Fruit fly (Drosophila melanogaster): ENCODE data around the gene CG32152.

Gene CG32152

DNA sequence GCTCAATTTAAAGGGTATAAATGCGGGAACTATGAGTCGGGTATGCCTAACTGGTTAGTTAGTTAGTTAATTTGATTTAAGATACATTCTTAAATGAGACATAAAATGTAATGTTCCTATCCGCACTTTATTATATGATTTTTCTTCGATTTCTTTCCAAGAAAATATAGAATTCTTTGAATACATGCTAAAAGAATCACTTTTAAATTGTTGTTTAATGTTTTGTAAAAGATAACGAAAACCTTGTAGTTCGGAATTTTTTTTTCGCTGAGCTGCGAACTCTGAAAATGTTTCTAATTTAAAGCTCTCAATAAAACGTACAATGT lies 16.2 kb upstream of the CG32152 start (continued):
- TF ChIP-seq CG5180 (GFP tag; optimal IDR thresholded peaks at IDR 0.05) (no peak), Nf-YA (GFP tag; IDR thresholded peaks at IDR 0.05) (no peak), CG31441 (GFP tag; IDR thresholded peaks at IDR 0.05) (no peak), CG12155 (GFP tag; optimal IDR thresholded peaks at IDR 0.05) (no peak), ken (GFP tag; IDR thresholded peaks at IDR 0.05) (no peak), Optix (GFP tag; IDR thresholded peaks at IDR 0.05) (no peak), CG8944 (GFP tag; optimal IDR thresholded peaks at IDR 0.05) (no peak), gce (GFP tag; IDR thresholded peaks at IDR 0.05) (no peak), CG8478 (optimal IDR thresholded peaks at IDR 0.05) (no peak), pros (GFP tag; optimal IDR thresholded peaks at IDR 0.05) (no peak), CG3407 (GFP tag; optimal IDR thresholded peaks at IDR 0.05) (no peak), hth (optimal IDR thresholded peaks at IDR 0.05) (no peak), CG7786 (GFP tag; optimal IDR thresholded peaks at IDR 0.05) (no peak), crc (GFP tag; optimal IDR thresholded peaks at IDR 0.05) (no peak), Oli (tag; optimal IDR thresholded peaks at IDR 0.05) (peak; percentile 30), CG6689 (GFP tag; IDR thresholded peaks at IDR 0.05) (no peak), B-H1 (GFP tag; IDR thresholded peaks at IDR 0.05) (no peak), grau (tag; optimal IDR thresholded peaks at IDR 0.05) (peak; percentile 55), HLH4C (GFP tag; IDR thresholded peaks at IDR 0.05; ENCODE audit: partially characterized antibody) (no peak), D19A (tag; optimal IDR thresholded peaks at IDR 0.05) (peak; percentile 38), H2.0 (GFP tag; IDR thresholded peaks at IDR 0.05) (no peak), Xrp1 (GFP tag; IDR thresholded peaks at IDR 0.05) (no peak), E2f1 (GFP tag; IDR thresholded peaks at IDR 0.05) (no peak), CG18619 (GFP tag; optimal IDR thresholded peaks at IDR 0.05) (peak; percentile 18), zfh2 (GFP tag; optimal IDR thresholded peaks at IDR 0.05) (peak; percentile 48), crol (GFP tag; IDR thresholded peaks at IDR 0.05) (no peak), so (GFP tag; IDR thresholded peaks at IDR 0.05) (no peak), tgo (GFP tag; IDR thresholded peaks at IDR 0.05) (no peak; the same call in 2 of the 3 replicates), CG8089 (GFP tag; optimal IDR thresholded peaks at IDR 0.05) (no peak), fu2 (GFP tag; optimal IDR thresholded peaks at IDR 0.05) (no peak), Mes4 (GFP tag; optimal IDR thresholded peaks at IDR 0.05) (no peak), bab2 (GFP tag; optimal IDR thresholded peaks at IDR 0.05) (no peak), sqz (GFP tag; optimal IDR thresholded peaks at IDR 0.05) (no peak), pfk (GFP tag; optimal IDR thresholded peaks at IDR 0.05) (no peak), klu (GFP tag; IDR thresholded peaks at IDR 0.05) (no peak), cas (GFP tag; IDR thresholded peaks at IDR 0.05) (no peak), CG17912 (GFP tag; optimal IDR thresholded peaks at IDR 0.05) (no peak), CG11696 (GFP tag; IDR thresholded peaks at IDR 0.05) (no peak), Antp (GFP tag; optimal IDR thresholded peaks at IDR 0.05) (no peak), CG7839 (tag; optimal IDR thresholded peaks at IDR 0.05) (peak; percentile 40), oc (tag; optimal IDR thresholded peaks at IDR 0.05) (no peak), CG10267 (tag; optimal IDR thresholded peaks at IDR 0.05) (no peak), CG12071 (GFP tag; optimal IDR thresholded peaks at IDR 0.05) (no peak), run (tag; optimal IDR thresholded peaks at IDR 0.05) (no peak), CG11695 (GFP tag; IDR thresholded peaks at IDR 0.05) (0 out of 3 replicates have a peak, but pooled peaks have one; percentile 33), TFAM (GFP tag; optimal IDR thresholded peaks at IDR 0.05) (no peak), CG1233 (GFP tag; optimal IDR thresholded peaks at IDR 0.05) (no peak), CG9876 (GFP tag; optimal IDR thresholded peaks at IDR 0.05) (no peak), CG12659 (GFP tag; optimal IDR thresholded peaks at IDR 0.05) (peak; percentile 12), CG30020 (tag; optimal IDR thresholded peaks at IDR 0.05) (no peak), her (GFP tag; optimal IDR thresholded peaks at IDR 0.05) (no peak), Gug (GFP tag; IDR thresholded peaks at IDR 0.05) (no peak), CG11093 (GFP tag; IDR thresholded peaks at IDR 0.05) (no peak), chif (GFP tag; optimal IDR thresholded peaks at IDR 0.05) (no peak)
